Worm (Caenorhabditis elegans) whole organism, L1 larva: ENCODE data around the gene vars-1.

Experiments
- alr-1 ChIP-seq: fragments of 200-800 bp; sonication (Bioruptor generic); optimal IDR thresholded peaks from 2 replicates; lab custom pipeline; 2018; ENCODE audit warnings: borderline replicate concordance, mild to moderate bottlenecking, missing genetic modification characterization, missing compliant biosample characterization
- ama-1 ChIP-seq: fragments of 150-350 bp; optimal IDR thresholded peaks from 2 replicates; lab custom pipeline; 2014
- ceh-8 ChIP-seq: fragments of 200-800 bp; sonication (Bioruptor generic); optimal IDR thresholded peaks from 2 replicates; lab custom pipeline; 2018; ENCODE audit warnings: mild to moderate bottlenecking, missing genetic modification characterization, moderate library complexity, missing compliant biosample characterization
- elt-3 ChIP-seq, 6 experiments: fragments of 150-350 bp in 1 of 6; sonication (generic microtip); optimal IDR thresholded peaks; 2 replicates each; lab custom pipeline; 2017 to 2018; ENCODE audit warnings: missing biosample characterization in 6 of 6, missing genetic modification characterization in 6 of 6, inconsistent platforms in 1 of 6
- isw-1 ChIP-seq: fragments of 200-800 bp; sonication (Bioruptor generic); IDR thresholded peaks from 2 replicates; pipeline ENCODE4 v1.3.6; 2022; ENCODE audit warnings: missing genetic modification characterization, missing compliant biosample characterization
- jun-1 ChIP-seq: fragments of 150-350 bp; optimal IDR thresholded peaks from 2 replicates; lab custom pipeline; 2014; ENCODE audit warnings: missing biosample characterization, missing genetic modification reagents, missing genetic modification characterization
- nhr-19 ChIP-seq: fragments of 200-800 bp; sonication (Bioruptor generic); conservative IDR thresholded peaks from 2 replicates; pipeline ENCODE4 v1.3.6; 2022; ENCODE audit warnings: missing genetic modification characterization, missing compliant biosample characterization
- nhr-20 ChIP-seq: sonication (generic microtip); optimal IDR thresholded peaks from 2 replicates; lab custom pipeline; 2016; ENCODE audit warnings: mild to moderate bottlenecking, missing genetic modification characterization, missing compliant biosample characterization
- nhr-28 ChIP-seq: fragments of 150-350 bp; optimal IDR thresholded peaks from 2 replicates; lab custom pipeline; 2014; ENCODE audit warnings: missing biosample characterization, missing genetic modification characterization
- nhr-76 ChIP-seq: sonication (generic microtip); optimal IDR thresholded peaks from 2 replicates; lab custom pipeline; 2017; ENCODE audit warnings: missing biosample characterization, missing genetic modification characterization
- nhr-90 ChIP-seq: sonication (generic microtip); optimal IDR thresholded peaks from 2 replicates; lab custom pipeline; 2016; ENCODE audit warnings: mild to moderate bottlenecking, missing genetic modification characterization, missing compliant biosample characterization; ENCODE audit not compliant: poor library complexity
- ztf-11 ChIP-seq, 2 experiments: sonication (generic microtip); optimal IDR thresholded peaks; 2 replicates each; lab custom pipeline; 2016 to 2017; ENCODE audit warnings: missing genetic modification characterization in 2 of 2, missing biosample characterization in 1 of 2, missing compliant biosample characterization in 1 of 2

DNA sequence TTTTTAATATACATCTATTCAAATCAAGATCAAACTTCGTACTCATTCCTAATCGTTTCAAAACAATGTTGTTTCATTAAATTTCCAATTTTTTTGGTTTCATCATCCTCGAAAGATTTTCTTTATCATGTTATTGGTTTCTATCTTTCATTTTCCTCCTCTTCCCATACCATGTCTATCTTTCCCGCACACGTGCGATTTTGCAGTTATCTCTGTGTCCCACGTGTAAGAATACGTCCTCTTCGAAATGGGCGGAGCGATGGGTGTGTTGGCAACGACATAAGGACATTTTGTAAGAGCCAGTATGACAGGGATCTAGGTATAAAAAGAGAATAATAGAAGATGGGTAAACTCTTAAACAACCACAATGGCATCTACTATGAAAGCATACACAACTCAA, 4.9 kb upstream of the vars-1 start, which contains the start of gene F43H9.4:
- TF ChIP-seq nhr-28 (tag; lab: Kevin White, UChicago) (no peak), alr-1 (no peak), ceh-8 (GFP tag; lab: Kevin White, UChicago) (no peak), ama-1 (lab: Kevin White, UChicago) (no peak), jun-1 (tag; lab: Kevin White, UChicago) (no peak), nhr-19 (GFP tag; lab: Robert Waterston, UW) (no peak; the same call in 1 of the 2 replicates), isw-1 (GFP tag; lab: Robert Waterston, UW) (no peak), ztf-11 (tag; optimal IDR thresholded peaks at IDR 0.05; lab: Kevin White, UChicago) (no peak), nhr-90 (peak; percentile 48), nhr-20 (tag; lab: Kevin White, UChicago) (peak; percentile 82), elt-3 (tag; optimal IDR thresholded peaks at IDR 0.05; lab: Kevin White, UChicago) (peak in 5 of 6 experiments; percentile 47 to 94 (median 62)), nhr-76 (tag; lab: Kevin White, UChicago) (no peak)
